Fruit fly (Drosophila melanogaster) S2 (cell line): Measurements from ENCODE around the gene CG31815.

Source experiments
- CG8478 ChIP-seq: fragments of >200 bp; optimal IDR thresholded peaks from 2 replicates; lab custom pipeline; 2018
- CTCF ChIP-seq, 2 experiments: fragments of >200 bp; optimal IDR thresholded peaks; 2 replicates each; lab custom pipeline; 2018

DNA sequence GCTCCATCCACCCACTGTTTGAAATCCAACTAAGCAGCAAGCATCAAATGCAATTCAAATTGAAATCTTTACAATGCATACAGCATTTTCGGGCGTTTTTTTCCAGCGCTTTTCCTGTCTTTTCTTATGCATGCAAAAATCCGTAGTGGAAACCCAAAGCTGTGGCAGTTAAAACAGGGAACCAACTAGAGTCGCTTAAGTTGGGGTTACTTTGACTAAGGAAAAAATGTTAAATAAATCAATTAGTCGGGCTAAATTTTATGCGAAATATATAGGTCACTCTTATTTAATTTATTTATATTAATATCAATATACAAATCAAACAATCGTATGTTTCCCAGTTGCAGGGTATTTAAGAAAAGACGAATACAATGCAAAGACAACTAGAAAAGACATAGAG is 9.7 kb upstream of the CG31815 start:
- TF ChIP-seq CTCF (optimal IDR thresholded peaks at IDR 0.05; lab: Kevin White, UChicago) (no peak), CG8478 (lab: Kevin White, UChicago) (no peak)
